Fruit fly (Drosophila melanogaster): ENCODE data around the gene CG2129.

- TF ChIP-seq CG33017 (tag; optimal IDR thresholded peaks at IDR 0.05) (no peak), CG12768 (GFP tag; optimal IDR thresholded peaks at IDR 0.05) (no peak), cic (GFP tag; optimal IDR thresholded peaks at IDR 0.05) (no peak), toe (GFP tag; optimal IDR thresholded peaks at IDR 0.05) (no peak), Hr96 (GFP tag; optimal IDR thresholded peaks at IDR 0.05) (no peak), Clk (GFP tag; optimal IDR thresholded peaks at IDR 0.05) (no peak), CG5204 (GFP tag; optimal IDR thresholded peaks at IDR 0.05) (no peak), CG11617 (GFP tag; optimal IDR thresholded peaks at IDR 0.05) (no peak), bab1 (GFP tag; optimal IDR thresholded peaks at IDR 0.05) (no peak), CG7045 (GFP tag; optimal IDR thresholded peaks at IDR 0.05) (no peak), CG7101 (tag; optimal IDR thresholded peaks at IDR 0.05) (no peak), ovo (GFP tag; optimal IDR thresholded peaks at IDR 0.05) (no peak), kay (GFP tag; ENCODE audit: borderline replicate concordance) (no peak)
Measured at dm6 chrX:8126149-8126548, 19.5 kb upstream of the CG2129 start.
